Worm (Caenorhabditis elegans) whole organism, L4 larva: ENCODE data around the gene F54F12.1.
A peak's percentile ranks its signal among the peaks of the same experiment; 100 is the strongest.

ENCODE experiments used
- F10B5.3 ChIP-seq: sonication (generic microtip); optimal IDR thresholded peaks from 2 replicates; lab custom pipeline; 2016; ENCODE audit warnings: mild to moderate bottlenecking, missing genetic modification characterization, missing compliant biosample characterization
- F26F4.8 ChIP-seq: fragments of 200-800 bp; sonication (Bioruptor generic); conservative IDR thresholded peaks from 2 replicates; pipeline ENCODE4 v1.3.6; 2022; ENCODE audit warnings: missing genetic modification characterization, missing compliant biosample characterization
- F37D6.2 ChIP-seq: sonication (generic microtip); optimal IDR thresholded peaks from 2 replicates; lab custom pipeline; 2016; ENCODE audit warnings: mild to moderate bottlenecking, missing genetic modification characterization, missing compliant biosample characterization
- F49E8.2 ChIP-seq: sonication (generic microtip); optimal IDR thresholded peaks from 2 replicates; lab custom pipeline; 2016; ENCODE audit warnings: missing compliant biosample characterization, mild to moderate bottlenecking, missing genetic modification characterization, borderline replicate concordance
- R02D3.7 ChIP-seq: fragments of 150-350 bp; sonication (generic microtip); optimal IDR thresholded peaks from 3 replicates; lab custom pipeline; 2014; ENCODE audit warnings: missing biosample characterization, missing genetic modification characterization
- Y48G9A.11 ChIP-seq: fragments of 200-800 bp; sonication (Bioruptor generic); IDR thresholded peaks from 2 replicates; pipeline ENCODE4 v1.3.6; 2022; ENCODE audit warnings: missing genetic modification reagents, missing genetic modification characterization, missing compliant biosample characterization
- Y5F2A.4 ChIP-seq: fragments of 200-800 bp; sonication (Bioruptor generic); optimal IDR thresholded peaks from 2 replicates; lab custom pipeline; 2018; ENCODE audit warnings: mild to moderate bottlenecking, missing genetic modification characterization, missing compliant biosample characterization
- aha-1 ChIP-seq: fragments of 150-350 bp; peaks from one replicate; lab custom pipeline; 2014; ENCODE audit warnings: missing biosample characterization, missing genetic modification characterization
- aly-2 ChIP-seq: sonication (generic microtip); optimal IDR thresholded peaks from 2 replicates; lab custom pipeline; 2018; ENCODE audit warnings: missing biosample characterization, missing genetic modification characterization
- arid-1 ChIP-seq: fragments of 200-800 bp; sonication (Bioruptor generic); conservative IDR thresholded peaks from 2 replicates; pipeline ENCODE4 v1.3.6; 2022; ENCODE audit warnings: missing genetic modification reagents, missing genetic modification characterization, missing compliant biosample characterization
- ceh-44 ChIP-seq: fragments of 200-800 bp; sonication (Bioruptor generic); IDR thresholded peaks from 2 replicates; pipeline ENCODE4 v1.3.6; 2022; ENCODE audit warnings: missing genetic modification reagents, missing genetic modification characterization, missing compliant biosample characterization
- ces-1 ChIP-seq: fragments of 150-350 bp; sonication (generic microtip); optimal IDR thresholded peaks from 4 replicates; lab custom pipeline; 2014; ENCODE audit warnings: missing biosample characterization, missing genetic modification reagents, missing genetic modification characterization
- cey-2 ChIP-seq: sonication (generic microtip); optimal IDR thresholded peaks from 3 replicates; lab custom pipeline; 2017; ENCODE audit warnings: missing genetic modification characterization, mild to moderate bottlenecking, missing compliant biosample characterization, antibody characterized with exemption, borderline replicate concordance; ENCODE audit not compliant: insufficient read depth
- daf-12 ChIP-seq: fragments of 150-350 bp; optimal IDR thresholded peaks from 2 replicates; lab custom pipeline; 2014; ENCODE audit warnings: missing biosample characterization, missing genetic modification reagents, missing genetic modification characterization
- dmd-9 ChIP-seq: fragments of 200-800 bp; sonication (Bioruptor generic); IDR thresholded peaks from 2 replicates; pipeline ENCODE4 v1.3.6; 2022; ENCODE audit warnings: missing genetic modification reagents, missing genetic modification characterization, missing compliant biosample characterization
- egl-43 ChIP-seq: fragments of 200-800 bp; sonication (Bioruptor generic); IDR thresholded peaks from 2 replicates; pipeline ENCODE4 v1.3.6; 2022; ENCODE audit warnings: missing genetic modification reagents, missing genetic modification characterization, missing compliant biosample characterization
- fkh-10 ChIP-seq: fragments of 150-350 bp; optimal IDR thresholded peaks from 2 replicates; lab custom pipeline; 2014; ENCODE audit warnings: missing biosample characterization, missing genetic modification reagents, missing genetic modification characterization
- hlh-11 ChIP-seq: fragments of 200-800 bp; sonication (Bioruptor generic); optimal IDR thresholded peaks from 2 replicates; lab custom pipeline; 2018; ENCODE audit warnings: mild to moderate bottlenecking, missing genetic modification characterization, missing compliant biosample characterization
- lim-7 ChIP-seq: fragments of 200-800 bp; sonication (Bioruptor generic); IDR thresholded peaks from 2 replicates; pipeline ENCODE4 v1.3.6; 2022; ENCODE audit warnings: missing genetic modification characterization, missing compliant biosample characterization
- lin-1 ChIP-seq: fragments of 200-800 bp; sonication (Bioruptor generic); IDR thresholded peaks from 2 replicates; pipeline ENCODE4 v1.3.6; 2022; ENCODE audit warnings: missing genetic modification reagents, missing genetic modification characterization, missing compliant biosample characterization
- lin-29 ChIP-seq: fragments of 200-800 bp; sonication (Bioruptor generic); IDR thresholded peaks from 2 replicates; pipeline ENCODE4 v1.3.6; 2022; ENCODE audit warnings: missing genetic modification reagents, missing genetic modification characterization, missing compliant biosample characterization
- lin-38 ChIP-seq: fragments of 200-800 bp; sonication (Bioruptor generic); IDR thresholded peaks from 2 replicates; pipeline ENCODE4 v1.3.6; 2022; ENCODE audit warnings: missing genetic modification reagents, missing genetic modification characterization, missing compliant biosample characterization
- mdl-1 ChIP-seq, 2 experiments: fragments of 150-350 bp in 1 of 2; sonication (generic microtip) in 1 of 2; optimal IDR thresholded peaks; 2 replicates each; lab custom pipeline; 2014 to 2017; ENCODE audit warnings: missing biosample characterization in 2 of 2, missing genetic modification characterization in 2 of 2
- mxl-3 ChIP-seq: fragments of 200-800 bp; sonication (Bioruptor generic); optimal IDR thresholded peaks from 2 replicates; lab custom pipeline; 2018; ENCODE audit warnings: mild to moderate bottlenecking, missing genetic modification characterization, missing compliant biosample characterization
- nhr-102 ChIP-seq: sonication (generic microtip); optimal IDR thresholded peaks from 2 replicates; lab custom pipeline; 2016; ENCODE audit warnings: mild to moderate bottlenecking, missing genetic modification characterization, moderate library complexity, missing compliant biosample characterization
- nhr-237 ChIP-seq: sonication (generic microtip); optimal IDR thresholded peaks from 2 replicates; lab custom pipeline; 2017; ENCODE audit warnings: missing biosample characterization, missing genetic modification characterization
- nhr-28 ChIP-seq: fragments of 150-350 bp; optimal IDR thresholded peaks from 2 replicates; lab custom pipeline; 2014; ENCODE audit warnings: missing biosample characterization, missing genetic modification characterization
- nhr-41 ChIP-seq: fragments of 200-800 bp; sonication (Bioruptor generic); IDR thresholded peaks from 2 replicates; pipeline ENCODE4 v1.3.6; 2022; ENCODE audit warnings: missing genetic modification reagents, missing genetic modification characterization, missing compliant biosample characterization
- nhr-42 ChIP-seq: fragments of 200-800 bp; sonication (Bioruptor generic); IDR thresholded peaks from 2 replicates; pipeline ENCODE4 v1.3.6; 2022; ENCODE audit warnings: missing genetic modification characterization, missing compliant biosample characterization
- pha-4 ChIP-seq, 2 experiments: fragments of 150-350 bp in 1 of 2; fragments of 200-800 bp in 1 of 2; sonication (Bioruptor generic) in 1 of 2; IDR thresholded peaks in 1 of 2; optimal IDR thresholded peaks in 1 of 2; 2 replicates each; pipeline versions ENCODE4 v1.3.6 to Lab custom; 2014 to 2022; ENCODE audit warnings: missing genetic modification characterization in 2 of 2, missing genetic modification reagents in 2 of 2, missing biosample characterization in 1 of 2, missing compliant biosample characterization in 1 of 2
- set-16 ChIP-seq: fragments of 200-800 bp; sonication (Bioruptor generic); IDR thresholded peaks from 2 replicates; pipeline ENCODE4 v1.3.6; 2022; ENCODE audit warnings: missing genetic modification reagents, missing genetic modification characterization, missing compliant biosample characterization
- skn-1 ChIP-seq: fragments of 150-350 bp; optimal IDR thresholded peaks from 2 replicates; lab custom pipeline; 2014; ENCODE audit warnings: missing biosample characterization, missing genetic modification characterization
- snpc-4 ChIP-seq: fragments of 150-350 bp; optimal IDR thresholded peaks from 2 replicates; lab custom pipeline; 2014; ENCODE audit warnings: missing biosample characterization, missing genetic modification characterization
- spr-3 ChIP-seq: fragments of 200-800 bp; sonication (Bioruptor generic); optimal IDR thresholded peaks from 2 replicates; lab custom pipeline; 2018; ENCODE audit warnings: mild to moderate bottlenecking, missing genetic modification characterization, missing compliant biosample characterization
- tra-1 ChIP-seq: fragments of 200-800 bp; sonication (Bioruptor generic); IDR thresholded peaks from 2 replicates; pipeline ENCODE4 v1.3.6; 2022; ENCODE audit warnings: missing genetic modification reagents, missing genetic modification characterization, missing compliant biosample characterization

F54F12.1 gene

DNA sequence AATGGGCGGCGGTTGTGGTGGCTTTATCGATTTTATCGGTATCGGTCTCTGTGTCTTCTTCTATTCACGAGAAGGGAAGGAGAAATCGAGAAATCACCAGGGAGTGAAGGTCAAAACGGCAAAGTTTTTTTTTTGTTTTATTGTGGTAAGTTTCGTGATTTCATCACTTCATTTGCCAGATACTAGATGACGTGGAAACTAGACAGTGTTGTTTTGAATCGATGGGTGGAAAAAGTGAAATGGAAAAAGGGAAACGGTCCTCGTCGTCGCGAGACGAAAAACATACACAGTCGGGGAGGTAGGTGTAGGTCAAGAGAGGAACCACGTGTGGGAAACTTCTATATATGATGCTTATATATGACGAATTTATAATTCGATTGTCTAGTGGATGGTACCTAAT is 45.8 kb upstream of the F54F12.1 start (continued):
- TF ChIP-seq nhr-102, result no peak
- peak in 1 of 2 experiments; percentile 68 for TF ChIP-seq mdl-1 (tag; optimal IDR thresholded peaks at IDR 0.05; lab: Kevin White, UChicago)
- TF ChIP-seq Y48G9A.11 (GFP tag; lab: Robert Waterston, UW), result no peak
- TF ChIP-seq arid-1 (GFP tag; lab: Robert Waterston, UW), result no peak
- no peak for TF ChIP-seq skn-1 (tag; lab: Kevin White, UChicago)
- TF ChIP-seq aly-2, result no peak
- TF ChIP-seq dmd-9 (GFP tag; lab: Robert Waterston, UW), result no peak
- no peak for TF ChIP-seq nhr-237
- no peak for TF ChIP-seq daf-12 (tag; lab: Kevin White, UChicago)
- no peak for TF ChIP-seq Y5F2A.4 (GFP tag; lab: Kevin White, UChicago)
- TF ChIP-seq F26F4.8 (GFP tag; lab: Robert Waterston, UW), result no peak
- no peak for TF ChIP-seq ceh-44 (GFP tag; lab: Robert Waterston, UW)
- no peak for TF ChIP-seq snpc-4
- TF ChIP-seq F10B5.3 (tag; lab: Kevin White, UChicago), result no peak
- peak; percentile 25 for TF ChIP-seq nhr-28
- TF ChIP-seq mxl-3 (GFP tag; lab: Kevin White, UChicago), result peak; percentile 20
- no peak for TF ChIP-seq F37D6.2 (tag; lab: Kevin White, UChicago)
- peak; percentile 20 for TF ChIP-seq hlh-11
- no peak for TF ChIP-seq ces-1 (GFP tag; lab: Kevin White, UChicago)
- no peak for TF ChIP-seq egl-43 (GFP tag; lab: Robert Waterston, UW)
- TF ChIP-seq R02D3.7 (tag; lab: Kevin White, UChicago), result no peak
- no peak for TF ChIP-seq set-16 (GFP tag; lab: Robert Waterston, UW)
- TF ChIP-seq nhr-41 (GFP tag; lab: Robert Waterston, UW), result no peak
- TF ChIP-seq tra-1 (GFP tag; lab: Robert Waterston, UW), result 0 out of 2 replicates have a peak, but pooled peaks have one; percentile 29

DNA sequence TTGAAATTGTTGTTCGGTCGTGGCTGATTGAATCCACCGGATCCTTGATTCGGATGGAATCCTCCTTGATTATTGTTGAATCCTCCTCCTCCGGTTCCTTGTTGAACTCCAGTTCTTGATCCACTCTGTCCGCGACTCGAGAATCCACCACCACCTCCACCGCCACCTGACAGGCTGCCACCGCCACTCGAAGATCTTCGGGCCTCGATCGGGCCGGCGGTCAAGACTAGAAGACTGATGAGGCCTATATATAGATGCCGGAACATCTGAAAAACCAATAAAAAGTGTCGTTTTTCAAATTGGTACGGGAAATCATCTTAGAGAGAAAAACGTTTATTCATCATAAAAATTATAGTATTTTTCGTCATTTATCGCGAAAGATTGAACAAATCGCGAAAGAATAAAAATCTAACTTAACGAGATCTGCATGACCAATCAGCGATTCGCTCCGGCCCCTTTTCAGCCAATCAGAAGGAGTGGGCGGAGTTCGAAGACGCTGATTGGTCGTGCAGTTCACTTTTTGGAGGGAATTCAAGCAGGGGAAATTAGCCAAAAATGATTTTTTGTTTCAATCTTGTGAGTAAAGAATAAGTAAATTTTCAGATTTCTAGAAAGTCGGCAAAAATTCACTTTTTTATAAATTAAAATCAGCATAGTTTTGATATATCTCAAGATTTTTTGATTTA is 44.1 kb upstream of the F54F12.1 start, which contains the start of gene pqn-83:
Gene pqn-83, minus strand, starts transcription at position 272 of the 686 bp plus-strand sequence.
- TF ChIP-seq set-16 (GFP tag; lab: Robert Waterston, UW), result peak; percentile 67; the same call in 1 of the 2 replicates
- TF ChIP-seq cey-2, result no peak
- TF ChIP-seq dmd-9 (GFP tag; lab: Robert Waterston, UW), result no peak
- no peak for TF ChIP-seq lim-7 (GFP tag; lab: Robert Waterston, UW)
- no peak for TF ChIP-seq lin-29 (GFP tag; lab: Robert Waterston, UW)
- no peak for TF ChIP-seq F37D6.2 (tag; lab: Kevin White, UChicago)
- no peak for TF ChIP-seq lin-38 (GFP tag; lab: Robert Waterston, UW)
- TF ChIP-seq pha-4 (GFP tag; IDR thresholded peaks at IDR 0.05; lab: Robert Waterston, UW), result no peak
- no peak for TF ChIP-seq pha-4 (tag; optimal IDR thresholded peaks at IDR 0.05; lab: Kevin White, UChicago)
- TF ChIP-seq spr-3 (GFP tag; lab: Kevin White, UChicago), result no peak
- TF ChIP-seq lin-1 (GFP tag; lab: Robert Waterston, UW), result no peak
- TF ChIP-seq aha-1 (tag; lab: Kevin White, UChicago), result peak; percentile 72
- TF ChIP-seq R02D3.7 (tag; lab: Kevin White, UChicago), result no peak
- no peak for TF ChIP-seq nhr-42

DNA sequence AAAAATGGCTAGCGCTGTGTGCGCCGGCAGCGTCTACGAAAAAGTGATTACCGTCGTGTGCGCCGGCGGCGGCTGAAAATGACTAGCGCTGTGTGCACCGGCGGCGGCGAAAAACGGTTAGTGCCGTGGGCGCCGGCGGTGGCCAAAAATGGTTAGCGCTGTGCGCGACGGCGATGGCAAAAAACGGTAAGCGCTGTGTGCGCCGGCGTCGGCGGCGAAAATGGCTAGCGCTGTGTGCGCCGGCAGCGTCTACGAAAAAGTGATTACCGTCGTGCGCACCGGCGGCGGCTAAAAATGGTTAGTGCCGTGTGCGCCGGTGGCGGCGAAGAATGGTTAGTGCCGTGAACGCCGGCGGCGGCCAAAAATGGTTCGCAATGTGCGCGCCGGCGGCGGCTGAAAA is 37.1 kb upstream of the F54F12.1 start:
- TF ChIP-seq fkh-10 (GFP tag; lab: Kevin White, UChicago), result no peak
- peak; percentile 83 for TF ChIP-seq set-16 (GFP tag; lab: Robert Waterston, UW)
- TF ChIP-seq F49E8.2, result no peak
- TF ChIP-seq, all 104 proteins: peak for 1
